Fruit fly (Drosophila melanogaster) whole organism, adult: ENCODE data around the gene Cdk2.

ENCODE experiments used
- bab1 ChIP-seq: fragments of 200-800 bp; sonication (Bioruptor generic); optimal IDR thresholded peaks from 3 replicates; lab custom pipeline; 2019; ENCODE audit warnings: missing biosample characterization, mild to moderate bottlenecking, missing genetic modification characterization, moderate library complexity
- pad ChIP-seq: fragments of 200-800 bp; sonication (Bioruptor generic); optimal IDR thresholded peaks from 3 replicates; lab custom pipeline; 2017; ENCODE audit warnings: missing biosample characterization, missing genetic modification characterization, mild to moderate bottlenecking, moderate library complexity, missing genetic modification reagents

DNA sequence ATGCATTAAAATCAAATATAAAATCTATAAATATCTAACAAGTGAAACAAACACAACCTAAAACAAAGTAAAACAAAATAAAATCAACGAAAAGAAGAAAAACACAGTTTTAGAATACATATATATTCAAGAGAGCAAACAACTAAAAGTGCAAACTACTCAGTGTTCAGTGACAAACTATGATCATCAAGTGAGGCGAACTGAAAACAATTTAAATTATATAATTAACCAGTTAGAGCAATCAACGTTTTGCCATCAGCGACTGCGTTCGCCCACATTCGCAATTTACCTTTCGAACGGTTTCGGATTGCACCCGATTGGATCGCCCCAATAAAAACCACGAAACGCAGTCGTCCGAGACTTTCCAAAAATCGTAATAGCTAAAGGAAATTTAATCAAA lies 44.1 kb downstream of the Cdk2 start:
- TF ChIP-seq pad (GFP tag; lab: Kevin White, UChicago) (no peak), bab1 (GFP tag; lab: Kevin White, UChicago) (no peak)
